Fruit fly (Drosophila melanogaster) whole organism: ENCODE measurements around the gene Gal.

ENCODE experiments used
- CG8478 ChIP-seq: fragments of >200 bp; optimal IDR thresholded peaks from 2 replicates; lab custom pipeline; 2018; ENCODE audit warnings: inconsistent platforms
- Dll ChIP-seq: fragments of >200 bp; optimal IDR thresholded peaks from 2 replicates; lab custom pipeline; 2017
- EcR ChIP-seq, 2 experiments: fragments of >200 bp; optimal IDR thresholded peaks; 2 replicates each; lab custom pipeline; 2017; ENCODE audit warnings: missing biosample characterization in 2 of 2, missing genetic modification characterization in 2 of 2, missing genetic modification reagents in 2 of 2
- pan ChIP-seq: fragments of >200 bp; optimal IDR thresholded peaks from 2 replicates; lab custom pipeline; 2017
- psq ChIP-seq: fragments of >200 bp; optimal IDR thresholded peaks from 2 replicates; lab custom pipeline; 2017
- usp ChIP-seq: fragments of >200 bp; optimal IDR thresholded peaks from 2 replicates; lab custom pipeline; 2017; ENCODE audit warnings: missing biosample characterization, missing genetic modification characterization, mixed read lengths

Gene Gal

dm6 chr2L:6035155-6035554 lies 28.5 kb upstream of the Gal start:
- TF ChIP-seq Dll (lab: Kevin White, UChicago) (no peak), usp (no peak)

dm6 chr2L:6034344-6034743 lies 27.7 kb upstream of the Gal start, which contains the start of gene CG9109:
Gene CG9109 (minus strand): TSS chr2L:6034423.
- TF ChIP-seq pan (lab: Kevin White, UChicago) = no peak
- no peak for TF ChIP-seq CG8478 (lab: Kevin White, UChicago)
- no peak for TF ChIP-seq psq (lab: Kevin White, UChicago)
- no peak for TF ChIP-seq usp
- no peak for TF ChIP-seq EcR (GFP tag; optimal IDR thresholded peaks at IDR 0.05; lab: Kevin White, UChicago)

- TF ChIP-seq EcR (GFP tag; optimal IDR thresholded peaks at IDR 0.05; lab: Kevin White, UChicago) = no peak
- no peak for TF ChIP-seq Dll (lab: Kevin White, UChicago)
- no peak for TF ChIP-seq usp
- TF ChIP-seq pan (lab: Kevin White, UChicago) = no peak
- TF ChIP-seq psq (lab: Kevin White, UChicago) = no peak
Measured at dm6 chr2L:6031838-6032237, 25.2 kb upstream of the Gal start.

- TF ChIP-seq psq (lab: Kevin White, UChicago) (no peak), Dll (lab: Kevin White, UChicago) (no peak), EcR (GFP tag; optimal IDR thresholded peaks at IDR 0.05; lab: Kevin White, UChicago) (no peak), usp (no peak), pan (lab: Kevin White, UChicago) (no peak), CG8478 (lab: Kevin White, UChicago) (no peak)
Measured at dm6 chr2L:6028712-6029111, 22.1 kb upstream of the Gal start.

dm6 chr2L:6024345-6024907 lies 17.8 kb upstream of the Gal start, which contains the start of gene CG9107:
Gene CG9107 (minus strand): TSS chr2L:6024539.
- TF ChIP-seq pan (lab: Kevin White, UChicago) = no peak
- TF ChIP-seq Dll (lab: Kevin White, UChicago) = no peak
- TF ChIP-seq EcR (GFP tag; optimal IDR thresholded peaks at IDR 0.05; lab: Kevin White, UChicago) = no peak
- no peak for TF ChIP-seq usp
- TF ChIP-seq psq (lab: Kevin White, UChicago) = no peak
- no peak for TF ChIP-seq CG8478 (lab: Kevin White, UChicago)

dm6 chr2L:6022793-6023192 lies 16.2 kb upstream of the Gal start:
- TF ChIP-seq psq (lab: Kevin White, UChicago) = no peak
- TF ChIP-seq EcR (GFP tag; optimal IDR thresholded peaks at IDR 0.05; lab: Kevin White, UChicago) = no peak
- TF ChIP-seq pan (lab: Kevin White, UChicago) = no peak
- TF ChIP-seq usp = no peak
- TF ChIP-seq Dll (lab: Kevin White, UChicago) = no peak
- TF ChIP-seq CG8478 (lab: Kevin White, UChicago) = no peak

dm6 chr2L:6020535-6020934 lies 13.9 kb upstream of the Gal start, which contains the start of gene CG13996:
Gene CG13996 (plus strand): TSS chr2L:6020835.
- TF ChIP-seq psq (lab: Kevin White, UChicago) = no peak
- TF ChIP-seq usp = no peak
- TF ChIP-seq Dll (lab: Kevin White, UChicago) = no peak
- no peak for TF ChIP-seq EcR (GFP tag; optimal IDR thresholded peaks at IDR 0.05; lab: Kevin White, UChicago)
- TF ChIP-seq pan (lab: Kevin White, UChicago) = no peak
- TF ChIP-seq CG8478 (lab: Kevin White, UChicago) = no peak

dm6 chr2L:6019352-6020131 lies 12.9 kb upstream of the Gal start, which contains the start of gene H2.0:
Gene H2.0 (minus strand): TSS chr2L:6019402.
- TF ChIP-seq EcR (GFP tag; optimal IDR thresholded peaks at IDR 0.05; lab: Kevin White, UChicago) (no peak), usp (no peak)

dm6 chr2L:6013071-6013417 lies 6.4 kb upstream of the Gal start:
- no peak for TF ChIP-seq EcR (GFP tag; optimal IDR thresholded peaks at IDR 0.05; lab: Kevin White, UChicago)
- TF ChIP-seq CG8478 (lab: Kevin White, UChicago) = no peak
- TF ChIP-seq Dll (lab: Kevin White, UChicago) = no peak
- no peak for TF ChIP-seq usp
- no peak for TF ChIP-seq psq (lab: Kevin White, UChicago)

dm6 chr2L:6012303-6013070 lies 5.9 kb upstream of the Gal start, which contains the start of gene CG9098:
Gene CG9098 (minus strand): TSS chr2L:6012338.
- TF ChIP-seq CG8478 (lab: Kevin White, UChicago) = no peak

dm6 chr2L:6000065-6000464 lies 6.6 kb downstream of the Gal start, which contains the start of gene Tsp26A:
Gene Tsp26A (plus strand): TSS chr2L:6000228.
- no peak for TF ChIP-seq Dll (lab: Kevin White, UChicago)

dm6 chr2L:5999247-5999646 lies 7.4 kb downstream of the Gal start, which contains the start of gene Kdm5:
Gene Kdm5 (minus strand): TSS chr2L:5999501.
- no peak for TF ChIP-seq psq (lab: Kevin White, UChicago)
- no peak for TF ChIP-seq CG8478 (lab: Kevin White, UChicago)
- TF ChIP-seq usp = no peak
- no peak for TF ChIP-seq Dll (lab: Kevin White, UChicago)
- no peak for TF ChIP-seq pan (lab: Kevin White, UChicago)
- TF ChIP-seq EcR (GFP tag; optimal IDR thresholded peaks at IDR 0.05; lab: Kevin White, UChicago) = no peak
